Worm (Caenorhabditis elegans) whole organism, early embryonic: ENCODE data around the gene F19C7.4.

Experiments
- aly-1 ChIP-seq: sonication (generic microtip); optimal IDR thresholded peaks from 2 replicates; lab custom pipeline; 2016; ENCODE audit warnings: missing genetic modification characterization, missing compliant biosample characterization
- ama-1 ChIP-seq: fragments of 150-350 bp; optimal IDR thresholded peaks from 2 replicates; lab custom pipeline; 2014
- flt-1 ChIP-seq: fragments of 200-800 bp; sonication (Bioruptor generic); IDR thresholded peaks from 2 replicates; pipeline ENCODE4 v1.3.6; 2022; ENCODE audit warnings: missing genetic modification characterization, missing compliant biosample characterization
- hmbx-1 ChIP-seq: sonication (generic microtip); optimal IDR thresholded peaks from 2 replicates; lab custom pipeline; 2016; ENCODE audit warnings: mild to moderate bottlenecking, missing genetic modification characterization, missing compliant biosample characterization
- pes-1 ChIP-seq: fragments of 200-800 bp; sonication (Bioruptor generic); IDR thresholded peaks from 2 replicates; pipeline ENCODE4 v1.3.6; 2022; ENCODE audit warnings: missing genetic modification reagents, missing genetic modification characterization, missing compliant biosample characterization
- sea-1 ChIP-seq: fragments of 200-800 bp; sonication (Bioruptor generic); conservative IDR thresholded peaks from 2 replicates; pipeline ENCODE4 v1.3.6; 2022; ENCODE audit warnings: missing genetic modification characterization, missing compliant biosample characterization
- tbx-11 ChIP-seq: fragments of 200-800 bp; sonication (Bioruptor generic); IDR thresholded peaks from 2 replicates; pipeline ENCODE4 v1.3.6; 2022; ENCODE audit warnings: missing genetic modification characterization, missing compliant biosample characterization
- tra-4 ChIP-seq: sonication (generic microtip); optimal IDR thresholded peaks from 2 replicates; lab custom pipeline; 2017; ENCODE audit warnings: missing genetic modification characterization, missing compliant biosample characterization

DNA sequence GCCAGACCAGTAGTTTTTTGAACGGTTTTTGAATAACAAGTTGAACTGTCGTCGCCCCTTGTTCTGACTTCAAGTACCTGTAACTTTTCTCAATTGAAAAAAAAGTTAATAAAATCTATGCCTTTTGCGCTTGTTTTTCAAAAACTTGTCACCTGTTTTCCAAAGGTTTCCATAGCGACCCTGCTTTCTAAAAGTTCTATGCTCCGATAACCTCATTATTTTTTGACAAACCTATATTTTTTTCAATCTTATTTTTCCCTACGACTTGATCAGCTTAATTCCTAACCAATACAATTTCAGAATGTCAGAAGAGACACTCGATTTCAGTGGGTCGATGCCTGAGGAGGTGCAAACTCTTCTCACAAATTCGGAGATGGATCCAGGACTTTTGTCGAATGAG, 44.7 kb downstream of the F19C7.4 start, which contains the start of gene F29B9.8:
- TF ChIP-seq ama-1 (no peak), aly-1 (tag; lab: Kevin White, UChicago) (no peak), pes-1 (no peak), flt-1 (GFP tag; lab: Robert Waterston, UW) (no peak), tbx-11 (GFP tag; lab: Robert Waterston, UW) (no peak), tra-4 (tag; lab: Kevin White, UChicago) (no peak), hmbx-1 (tag; lab: Kevin White, UChicago) (no peak), sea-1 (GFP tag; lab: Robert Waterston, UW) (no peak)
